Worm (Caenorhabditis elegans) whole organism, L4 larva: ENCODE results near the gene F49C5.9.
"Not testable (repeated sequence)": the region's sequence is repeated elsewhere in the genome, so short reads cannot be mapped to it uniquely, and the experiment has no call there.

ENCODE experiments used
- aly-2 ChIP-seq: sonication (generic microtip); optimal IDR thresholded peaks from 2 replicates; lab custom pipeline; 2018; ENCODE audit warnings: missing biosample characterization, missing genetic modification characterization
- lin-13 ChIP-seq: fragments of 150-350 bp; optimal IDR thresholded peaks from 2 replicates; lab custom pipeline; 2014; ENCODE audit warnings: missing biosample characterization, missing genetic modification reagents, missing genetic modification characterization
- unc-62 ChIP-seq, 3 experiments: fragments of 150-350 bp in 1 of 3; sonication (generic microtip); optimal IDR thresholded peaks in 2 of 3; peaks in 1 of 3; 1 replicate in 1 of 3; 2 replicates in 2 of 3; lab custom pipeline; 2014 to 2017; ENCODE audit warnings: missing biosample characterization in 3 of 3, missing genetic modification characterization in 3 of 3, missing genetic modification reagents in 3 of 3, missing genotype in 1 of 3
- ztf-11 ChIP-seq: fragments of 150-350 bp; optimal IDR thresholded peaks from 2 replicates; lab custom pipeline; 2014; ENCODE audit warnings: missing biosample characterization, missing genetic modification characterization

ce11 chrII:12536203-12536602 lies 8.2 kb downstream of the F49C5.9 start, which contains the start of gene F49C5.3:
- TF ChIP-seq ztf-11 (tag; lab: Kevin White, UChicago); lin-13; aly-2; unc-62 (GFP tag; optimal IDR thresholded peaks at IDR 0.05 in 1 of 2; lab: Kevin White, UChicago); unc-62 (tag; optimal IDR thresholded peaks at IDR 0.05; lab: Kevin White, UChicago): not testable (repeated sequence)
